Fruit fly (Drosophila melanogaster) whole organism, pupa: ENCODE results near the gene Nsf2.

Source experiments
- CG10348 ChIP-seq: fragments of 200-800 bp; sonication (Bioruptor generic); IDR thresholded peaks from 2 replicates; pipeline ENCODE4 v1.3.6; 2022; ENCODE audit warnings: missing biosample characterization, missing genetic modification characterization
- CG12605 ChIP-seq: fragments of 200-800 bp; sonication (Bioruptor generic); IDR thresholded peaks from 2 replicates; pipeline ENCODE4 v1.3.6; 2022; ENCODE audit warnings: missing biosample characterization, missing genetic modification characterization
- CG13204 ChIP-seq: fragments of 200-800 bp; sonication (Bioruptor generic); optimal IDR thresholded peaks from 2 replicates; lab custom pipeline; 2018; ENCODE audit warnings: missing biosample characterization, mild to moderate bottlenecking, missing genetic modification characterization, moderate library complexity
- CG14655 ChIP-seq: fragments of 200-800 bp; sonication (Bioruptor generic); optimal IDR thresholded peaks from 3 replicates; lab custom pipeline; 2017; ENCODE audit warnings: mild to moderate bottlenecking, missing biosample characterization, missing genetic modification reagents, missing genetic modification characterization
- CG15710 ChIP-seq: fragments of 200-800 bp; sonication (Bioruptor generic); optimal IDR thresholded peaks from 2 replicates; lab custom pipeline; 2018; ENCODE audit warnings: missing biosample characterization, mild to moderate bottlenecking, missing genetic modification characterization, moderate library complexity
- CG17806 ChIP-seq: fragments of 200-800 bp; sonication (Bioruptor generic); optimal IDR thresholded peaks from 2 replicates; lab custom pipeline; 2018; ENCODE audit warnings: missing biosample characterization, mild to moderate bottlenecking, missing genetic modification characterization, moderate library complexity
- CG32121 ChIP-seq: fragments of 200-800 bp; sonication (Bioruptor generic); IDR thresholded peaks from 2 replicates; pipeline ENCODE4 v1.3.6; 2022; ENCODE audit warnings: missing biosample characterization, missing genetic modification characterization
- CG34367 ChIP-seq: fragments of 200-800 bp; sonication (Bioruptor generic); optimal IDR thresholded peaks from 2 replicates; lab custom pipeline; 2018; ENCODE audit warnings: missing biosample characterization, mild to moderate bottlenecking, missing genetic modification characterization
- CG4496 ChIP-seq: fragments of 200-800 bp; sonication (Bioruptor generic); IDR thresholded peaks from 3 replicates; pipeline ENCODE4 v1.3.6; 2022; ENCODE audit warnings: missing biosample characterization, missing genetic modification characterization
- CG8159 ChIP-seq: fragments of 200-800 bp; sonication (Bioruptor generic); optimal IDR thresholded peaks from 3 replicates; lab custom pipeline; 2018; ENCODE audit warnings: missing biosample characterization, mild to moderate bottlenecking, missing genetic modification characterization, moderate library complexity
- CG8301 ChIP-seq: fragments of 200-800 bp; sonication (Bioruptor generic); optimal IDR thresholded peaks from 2 replicates; lab custom pipeline; 2018; ENCODE audit warnings: missing biosample characterization, mild to moderate bottlenecking, missing genetic modification characterization
- CG9948 ChIP-seq: fragments of 200-800 bp; sonication (Bioruptor generic); optimal IDR thresholded peaks from 2 replicates; lab custom pipeline; 2018; ENCODE audit warnings: missing biosample characterization, mild to moderate bottlenecking, missing genetic modification characterization, moderate library complexity
- D1 ChIP-seq: fragments of 200-800 bp; sonication (Bioruptor generic); optimal IDR thresholded peaks from 2 replicates; lab custom pipeline; 2018; ENCODE audit warnings: missing biosample characterization, mild to moderate bottlenecking, missing genetic modification characterization, moderate library complexity
- EcR ChIP-seq: fragments of 200-800 bp; sonication (Bioruptor generic); optimal IDR thresholded peaks from 3 replicates; lab custom pipeline; 2019; ENCODE audit warnings: missing biosample characterization, missing genetic modification characterization, mild to moderate bottlenecking, moderate library complexity, missing genetic modification reagents
- Ets98B ChIP-seq: fragments of 200-800 bp; sonication (Bioruptor generic); IDR thresholded peaks from 2 replicates; pipeline ENCODE4 v1.3.6; 2022; ENCODE audit warnings: missing biosample characterization, missing genetic modification characterization
- Pif1A ChIP-seq: fragments of 200-800 bp; sonication (Bioruptor generic); optimal IDR thresholded peaks from 3 replicates; lab custom pipeline; 2016; ENCODE audit warnings: missing biosample characterization, missing genetic modification characterization
- Pif1B ChIP-seq: fragments of 200-800 bp; sonication (Bioruptor generic); optimal IDR thresholded peaks from 3 replicates; lab custom pipeline; 2016; ENCODE audit warnings: missing biosample characterization, missing genetic modification characterization
- Snoo ChIP-seq: fragments of 200-800 bp; sonication (Bioruptor generic); optimal IDR thresholded peaks from 3 replicates; lab custom pipeline; 2017; ENCODE audit warnings: missing biosample characterization, mild to moderate bottlenecking, missing genetic modification characterization, inconsistent platforms
- fd96Ca ChIP-seq: fragments of 200-800 bp; sonication (Bioruptor generic); IDR thresholded peaks from 3 replicates; pipeline ENCODE4 v1.3.6; 2022; ENCODE audit warnings: missing biosample characterization, missing genetic modification characterization
- gl ChIP-seq: fragments of 200-800 bp; sonication (Bioruptor generic); optimal IDR thresholded peaks from 2 replicates; lab custom pipeline; 2018; ENCODE audit warnings: missing biosample characterization, mild to moderate bottlenecking, missing genetic modification characterization
- rn ChIP-seq: fragments of 200-800 bp; sonication (Bioruptor generic); IDR thresholded peaks from 2 replicates; pipeline ENCODE4 v1.3.6; 2022; ENCODE audit warnings: missing biosample characterization, missing genetic modification characterization

The Nsf2 gene

dm6 chr3R:13839883-13840412 lies 2.2 kb upstream of the Nsf2 start, which contains the start of gene CG31495:
TSS of gene CG31495 (minus strand) at chr3R:13839934.
- no peak for TF ChIP-seq CG14655 (GFP tag; lab: Kevin White, UChicago)
- TF ChIP-seq Ets98B (GFP tag; lab: Robert Waterston, UW): 0 out of 2 replicates have a peak, but pooled peaks have one; percentile 17
- TF ChIP-seq CG8159 (tag; lab: Kevin White, UChicago): peak; percentile 23
- TF ChIP-seq, all 21 proteins: peak for 2

DNA sequence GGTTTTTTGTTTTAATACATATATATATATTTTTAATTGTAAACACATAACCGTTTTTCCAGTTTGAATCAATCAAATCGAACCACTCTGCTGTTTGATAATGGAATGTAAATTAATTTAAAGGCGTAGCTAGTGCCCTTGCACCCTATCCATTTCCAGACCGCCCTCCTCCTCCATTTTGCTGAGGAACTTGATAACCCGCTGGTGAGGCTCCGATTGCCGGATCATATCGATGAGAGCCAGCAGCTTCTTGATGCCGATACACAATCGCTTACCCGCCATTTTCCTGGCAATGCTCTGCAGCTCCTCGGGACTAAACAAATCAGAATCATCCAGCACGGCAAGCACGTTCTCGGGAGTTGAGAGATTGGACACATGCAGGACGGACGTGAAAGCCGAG lies 3.2 kb downstream of the Nsf2 start:
- TF ChIP-seq fd96Ca (GFP tag; lab: Robert Waterston, UW) (no peak), CG8301 (tag; lab: Kevin White, UChicago) (no peak), CG34367 (no peak), CG17806 (tag; lab: Kevin White, UChicago) (no peak), EcR (GFP tag; lab: Kevin White, UChicago) (no peak), CG13204 (GFP tag; lab: Kevin White, UChicago) (no peak), D1 (no peak), CG8159 (tag; lab: Kevin White, UChicago) (no peak), CG32121 (GFP tag; lab: Robert Waterston, UW) (no peak), Ets98B (GFP tag; lab: Robert Waterston, UW) (no peak), Pif1A (GFP tag; lab: Kevin White, UChicago) (no peak), Snoo (tag; lab: Kevin White, UChicago) (no peak), rn (GFP tag; lab: Robert Waterston, UW) (no peak), CG14655 (GFP tag; lab: Kevin White, UChicago) (no peak)

DNA sequence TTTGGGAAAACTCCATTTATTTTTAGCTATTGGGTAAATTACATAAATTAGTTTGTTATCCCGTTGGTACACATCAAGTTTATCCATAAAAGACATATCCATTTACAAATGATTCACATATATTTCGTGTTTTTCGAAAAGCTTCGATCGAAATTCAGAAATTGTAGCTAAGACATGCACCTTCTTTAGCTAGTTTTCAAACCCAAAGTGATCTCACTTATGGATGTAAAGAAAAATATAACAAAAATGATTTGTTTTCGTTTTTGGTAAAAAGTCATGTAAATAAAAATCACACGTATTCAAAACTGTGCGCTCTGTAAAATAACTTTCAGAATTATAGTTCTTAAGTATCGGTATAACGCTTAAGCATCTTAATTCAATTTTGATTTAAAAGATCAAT lies 4.3 kb downstream of the Nsf2 start:
- TF ChIP-seq D1: peak; percentile 52
- TF ChIP-seq CG34367: no peak

- TF ChIP-seq CG4496 (GFP tag; lab: Robert Waterston, UW) (peak; percentile 55; the same call in 1 of the 3 replicates), CG32121 (GFP tag; lab: Robert Waterston, UW) (no peak), EcR (GFP tag; lab: Kevin White, UChicago) (no peak), CG8301 (tag; lab: Kevin White, UChicago) (no peak), D1 (no peak)
These were observed 4.8 kb downstream of the Nsf2 start for dm6 chr3R:13832950-13833349.

- TF ChIP-seq CG10348 (GFP tag; lab: Robert Waterston, UW): no peak
- no peak for TF ChIP-seq gl (tag; lab: Kevin White, UChicago)
- TF ChIP-seq EcR (GFP tag; lab: Kevin White, UChicago): no peak
- TF ChIP-seq Ets98B (GFP tag; lab: Robert Waterston, UW): peak; percentile 93
- TF ChIP-seq Pif1A (GFP tag; lab: Kevin White, UChicago): peak; percentile 61
- TF ChIP-seq rn (GFP tag; lab: Robert Waterston, UW): 0 out of 2 replicates have a peak, but pooled peaks have one; percentile 21
- TF ChIP-seq CG15710 (tag; lab: Kevin White, UChicago): peak; percentile 70
- TF ChIP-seq CG32121 (GFP tag; lab: Robert Waterston, UW): peak; percentile 90
- TF ChIP-seq CG8301 (tag; lab: Kevin White, UChicago): no peak
- TF ChIP-seq CG4496 (GFP tag; lab: Robert Waterston, UW): no peak
- no peak for TF ChIP-seq CG34367
- 0 out of 2 replicates have a peak, but pooled peaks have one; percentile 22 for TF ChIP-seq CG12605 (GFP tag; lab: Robert Waterston, UW)
- peak; percentile 1 for TF ChIP-seq CG17806 (tag; lab: Kevin White, UChicago)
- TF ChIP-seq CG14655 (GFP tag; lab: Kevin White, UChicago): peak; percentile 26
- no peak for TF ChIP-seq D1
- peak; percentile 43 for TF ChIP-seq CG8159 (tag; lab: Kevin White, UChicago)
- TF ChIP-seq Pif1B (GFP tag; lab: Kevin White, UChicago): peak; percentile 72
- peak; percentile 42 for TF ChIP-seq CG13204 (GFP tag; lab: Kevin White, UChicago)
- TF ChIP-seq CG9948 (tag; lab: Kevin White, UChicago): peak; percentile 38
- TF ChIP-seq Snoo (tag; lab: Kevin White, UChicago): peak; percentile 89
- TF ChIP-seq fd96Ca (GFP tag; lab: Robert Waterston, UW): peak; percentile 84
These were observed 6.1 kb downstream of the Nsf2 start for dm6 chr3R:13831596-13832119.

dm6 chr3R:13831042-13831441 lies 6.7 kb downstream of the Nsf2 start:
- TF ChIP-seq Ets98B (GFP tag; lab: Robert Waterston, UW) (peak; percentile 59), CG8301 (tag; lab: Kevin White, UChicago) (peak; percentile 21), CG32121 (GFP tag; lab: Robert Waterston, UW) (peak; percentile 73), fd96Ca (GFP tag; lab: Robert Waterston, UW) (peak; percentile 39; the same call in 1 of the 3 replicates), rn (GFP tag; lab: Robert Waterston, UW) (peak; percentile 35; the same call in 1 of the 2 replicates), Snoo (tag; lab: Kevin White, UChicago) (no peak), EcR (GFP tag; lab: Kevin White, UChicago) (no peak), CG8159 (tag; lab: Kevin White, UChicago) (peak; percentile 6), Pif1A (GFP tag; lab: Kevin White, UChicago) (peak; percentile 24), CG14655 (GFP tag; lab: Kevin White, UChicago) (peak; percentile 32), CG15710 (tag; lab: Kevin White, UChicago) (no peak), CG17806 (tag; lab: Kevin White, UChicago) (peak; percentile 10), CG4496 (GFP tag; lab: Robert Waterston, UW) (peak; percentile 64)
